Worm (Caenorhabditis elegans): Measurements from ENCODE around the gene syg-1.

- no peak for TF ChIP-seq tbx-2 (tag; optimal IDR thresholded peaks at IDR 0.05)
- TF ChIP-seq mdl-1 (tag; optimal IDR thresholded peaks at IDR 0.05), result no peak
- TF ChIP-seq aha-1 (tag; optimal IDR thresholded peaks at IDR 0.05), result no peak
- no peak for TF ChIP-seq pag-3 (tag; optimal IDR thresholded peaks at IDR 0.05; ENCODE audit: borderline replicate concordance, insufficient read depth)
- TF ChIP-seq fkh-4 (tag; optimal IDR thresholded peaks at IDR 0.05; ENCODE audit: borderline replicate concordance), result no peak
- TF ChIP-seq blmp-1 (tag; optimal IDR thresholded peaks at IDR 0.05), result no peak
- no peak for TF ChIP-seq fkh-8 (tag; optimal IDR thresholded peaks at IDR 0.05)
- no peak for TF ChIP-seq unc-62 (GFP tag; optimal IDR thresholded peaks at IDR 0.05)
- no peak for TF ChIP-seq lin-15B (tag; optimal IDR thresholded peaks at IDR 0.05)
- no peak for TF ChIP-seq C04F5.9 (tag; optimal IDR thresholded peaks at IDR 0.05)
- no peak for TF ChIP-seq unc-130 (tag; optimal IDR thresholded peaks at IDR 0.05)
- TF ChIP-seq nhr-90 (tag; optimal IDR thresholded peaks at IDR 0.05; ENCODE audit: poor library complexity), result no peak
- no peak for TF ChIP-seq snpc-4 (tag; optimal IDR thresholded peaks at IDR 0.05)
- TF ChIP-seq unc-30 (tag; optimal IDR thresholded peaks at IDR 0.05), result no peak
These were observed 7.5 kb upstream of the syg-1 start for ce11 chrX:2522658-2523057.
